Worm (Caenorhabditis elegans) whole organism, L2 larva: Measurements from ENCODE around the gene R09E12.9.

Experiments used
- ceh-82 ChIP-seq: fragments of 150-350 bp; optimal IDR thresholded peaks from 2 replicates; lab custom pipeline; 2014; ENCODE audit warnings: missing biosample characterization, missing genetic modification characterization
- egl-27 ChIP-seq: sonication (generic microtip); optimal IDR thresholded peaks from 3 replicates; lab custom pipeline; 2017; ENCODE audit warnings: missing biosample characterization, missing genetic modification reagents, missing genetic modification characterization
- elt-3 ChIP-seq: sonication (generic microtip); optimal IDR thresholded peaks from 2 replicates; lab custom pipeline; 2017; ENCODE audit warnings: missing biosample characterization, missing genetic modification characterization
- lin-13 ChIP-seq: fragments of 150-350 bp; optimal IDR thresholded peaks from 2 replicates; lab custom pipeline; 2014; ENCODE audit warnings: missing biosample characterization, missing genetic modification reagents, missing genetic modification characterization
- nhr-11 ChIP-seq: fragments of 150-350 bp; optimal IDR thresholded peaks from 2 replicates; lab custom pipeline; 2014; ENCODE audit warnings: missing biosample characterization, missing genetic modification characterization
- nhr-6 ChIP-seq: fragments of 150-350 bp; optimal IDR thresholded peaks from 2 replicates; lab custom pipeline; 2014; ENCODE audit warnings: missing biosample characterization, missing genetic modification characterization
- peb-1 ChIP-seq: fragments of 150-350 bp; optimal IDR thresholded peaks from 2 replicates; lab custom pipeline; 2014; ENCODE audit warnings: missing biosample characterization, missing genetic modification characterization
- snpc-4 ChIP-seq: fragments of 150-350 bp; optimal IDR thresholded peaks from 2 replicates; lab custom pipeline; 2014; ENCODE audit warnings: missing biosample characterization, missing genetic modification characterization
- unc-62 ChIP-seq: fragments of 150-350 bp; optimal IDR thresholded peaks from 2 replicates; lab custom pipeline; 2014; ENCODE audit warnings: missing biosample characterization, missing genetic modification reagents, missing genetic modification characterization
- ztf-11 ChIP-seq: sonication (generic microtip); optimal IDR thresholded peaks from 2 replicates; lab custom pipeline; 2017; ENCODE audit warnings: missing biosample characterization, missing genetic modification characterization

- TF ChIP-seq nhr-11 (no peak), ztf-11 (tag; lab: Kevin White, UChicago) (no peak), unc-62 (no peak), nhr-6 (tag; lab: Kevin White, UChicago) (no peak), lin-13 (GFP tag; lab: Kevin White, UChicago) (no peak), elt-3 (tag; lab: Kevin White, UChicago) (no peak), egl-27 (tag; lab: Kevin White, UChicago) (no peak), ceh-82 (tag; lab: Kevin White, UChicago) (no peak), snpc-4 (tag; lab: Kevin White, UChicago) (no peak), peb-1 (tag; lab: Kevin White, UChicago) (no peak)
Measured at ce11 chrV:801555-802060, 24.2 kb downstream of the R09E12.9 start.
